Worm (Caenorhabditis elegans) whole organism, young adult: Measurements from ENCODE around the gene mrpl-53.

Experiments used
- C06A6.2 ChIP-seq: fragments of 200-800 bp; sonication (Bioruptor generic); conservative IDR thresholded peaks from 2 replicates; pipeline ENCODE4 v1.3.6; 2022; ENCODE audit warnings: missing genetic modification characterization, missing compliant biosample characterization
- F10E7.11 ChIP-seq: sonication (generic microtip); optimal IDR thresholded peaks from 2 replicates; lab custom pipeline; 2017; ENCODE audit warnings: mild to moderate bottlenecking, missing genetic modification characterization, moderate library complexity, missing compliant biosample characterization
- F37B4.10 ChIP-seq: fragments of 200-800 bp; sonication (Bioruptor generic); IDR thresholded peaks from 2 replicates; pipeline ENCODE4 v1.3.6; 2022; ENCODE audit warnings: missing genetic modification characterization, missing compliant biosample characterization
- F39B2.1 ChIP-seq: fragments of 200-800 bp; sonication (Bioruptor generic); IDR thresholded peaks from 2 replicates; pipeline ENCODE4 v1.3.6; 2022; ENCODE audit warnings: missing genetic modification reagents, missing genetic modification characterization, missing compliant biosample characterization
- F55B11.4 ChIP-seq: sonication (generic microtip); optimal IDR thresholded peaks from 2 replicates; lab custom pipeline; 2016; ENCODE audit warnings: missing compliant biosample characterization, missing genetic modification characterization, borderline replicate concordance; ENCODE audit not compliant: insufficient read depth
- K12H6.12 ChIP-seq: fragments of 200-800 bp; sonication (Bioruptor generic); optimal IDR thresholded peaks from 2 replicates; lab custom pipeline; 2018; ENCODE audit warnings: mild to moderate bottlenecking, missing genetic modification characterization, missing compliant biosample characterization
- Y56A3A.18 ChIP-seq: fragments of 200-800 bp; sonication (Bioruptor generic); IDR thresholded peaks from 2 replicates; pipeline ENCODE4 v1.3.6; 2022; ENCODE audit warnings: missing genetic modification reagents, missing genetic modification characterization, missing compliant biosample characterization
- Y95B8A.8 ChIP-seq: fragments of 200-800 bp; sonication (Bioruptor generic); IDR thresholded peaks from 2 replicates; pipeline ENCODE4 v1.3.6; 2022; ENCODE audit warnings: missing genetic modification reagents, missing genetic modification characterization, missing compliant biosample characterization
- ZK185.1 ChIP-seq: sonication (generic microtip); optimal IDR thresholded peaks from 2 replicates; lab custom pipeline; 2016; ENCODE audit warnings: mild to moderate bottlenecking, missing genetic modification characterization, missing compliant biosample characterization; ENCODE audit not compliant: poor library complexity, severe bottlenecking
- akir-1 ChIP-seq: fragments of 200-800 bp; sonication (Bioruptor generic); optimal IDR thresholded peaks from 2 replicates; lab custom pipeline; 2018; ENCODE audit warnings: mild to moderate bottlenecking, missing genetic modification characterization, moderate library complexity, missing compliant biosample characterization
- ama-1 ChIP-seq, 3 experiments: fragments of 150-350 bp in 1 of 3; sonication (generic microtip) in 2 of 3; optimal IDR thresholded peaks; 2 replicates each; lab custom pipeline; 2014 to 2018; ENCODE audit warnings: missing biosample characterization in 2 of 3, missing genetic modification characterization in 2 of 3, missing genetic modification reagents in 2 of 3
- atf-7 ChIP-seq: sonication (generic microtip); optimal IDR thresholded peaks from 2 replicates; lab custom pipeline; 2017; ENCODE audit warnings: mild to moderate bottlenecking, missing genetic modification characterization, missing compliant biosample characterization
- attf-5 ChIP-seq: fragments of 200-800 bp; sonication (Bioruptor generic); optimal IDR thresholded peaks from 2 replicates; lab custom pipeline; 2018; ENCODE audit warnings: mild to moderate bottlenecking, missing genetic modification characterization, missing compliant biosample characterization
- ceh-100 ChIP-seq: fragments of 200-800 bp; sonication (Bioruptor generic); IDR thresholded peaks from 2 replicates; pipeline ENCODE4 v1.3.6; 2022; ENCODE audit warnings: missing genetic modification reagents, missing genetic modification characterization, missing compliant biosample characterization
- ceh-27 ChIP-seq: fragments of 200-800 bp; sonication (Bioruptor generic); optimal IDR thresholded peaks from 2 replicates; lab custom pipeline; 2018; ENCODE audit warnings: mild to moderate bottlenecking, missing genetic modification characterization, moderate library complexity, missing compliant biosample characterization
- egl-18 ChIP-seq: fragments of 200-800 bp; sonication (Bioruptor generic); IDR thresholded peaks from 2 replicates; pipeline ENCODE4 v1.3.6; 2022; ENCODE audit warnings: missing genetic modification reagents, missing genetic modification characterization, missing compliant biosample characterization
- egl-44 ChIP-seq: fragments of 200-800 bp; sonication (Bioruptor generic); IDR thresholded peaks from 2 replicates; pipeline ENCODE4 v1.3.6; 2022; ENCODE audit warnings: missing genetic modification reagents, missing genetic modification characterization, missing compliant biosample characterization
- ets-4 ChIP-seq: fragments of 200-800 bp; sonication (Bioruptor generic); optimal IDR thresholded peaks from 2 replicates; lab custom pipeline; 2018; ENCODE audit warnings: mild to moderate bottlenecking, missing genetic modification characterization, missing compliant biosample characterization
- hsf-1 ChIP-seq: fragments of 200-800 bp; sonication (Bioruptor generic); IDR thresholded peaks from 2 replicates; pipeline ENCODE4 v1.3.6; 2022; ENCODE audit warnings: missing genetic modification reagents, missing genetic modification characterization, missing compliant biosample characterization
- let-607 ChIP-seq, 2 experiments: fragments of 200-800 bp in 1 of 2; sonication (Bioruptor generic) in 1 of 2; sonication (generic microtip) in 1 of 2; optimal IDR thresholded peaks; 2 replicates each; lab custom pipeline; 2016 to 2018; ENCODE audit warnings: mild to moderate bottlenecking in 2 of 2, missing compliant biosample characterization in 2 of 2, missing genetic modification characterization in 2 of 2, moderate library complexity in 2 of 2, missing genotype in 1 of 2
- lin-35 ChIP-seq, 3 experiments: fragments of 150-350 bp in 2 of 3; sonication (generic microtip) in 1 of 3; optimal IDR thresholded peaks; 2 replicates each; lab custom pipeline; 2014 to 2018; ENCODE audit warnings: missing biosample characterization in 3 of 3, missing genetic modification characterization in 3 of 3, missing genetic modification reagents in 3 of 3
- lin-54 ChIP-seq: fragments of 200-800 bp; sonication (Bioruptor generic); optimal IDR thresholded peaks from 2 replicates; lab custom pipeline; 2018; ENCODE audit warnings: mild to moderate bottlenecking, missing genetic modification characterization, missing compliant biosample characterization
- mcd-1 ChIP-seq: fragments of 200-800 bp; sonication (Bioruptor generic); IDR thresholded peaks from 2 replicates; pipeline ENCODE4 v1.3.6; 2022; ENCODE audit warnings: missing genetic modification reagents, missing genetic modification characterization, missing compliant biosample characterization
- nfyb-1 ChIP-seq: fragments of 200-800 bp; sonication (Bioruptor generic); IDR thresholded peaks from 2 replicates; pipeline ENCODE4 v1.3.6; 2022; ENCODE audit warnings: missing genetic modification reagents, missing genetic modification characterization, missing compliant biosample characterization
- nhr-120 ChIP-seq: fragments of 200-800 bp; sonication (Bioruptor generic); IDR thresholded peaks from 2 replicates; pipeline ENCODE4 v1.3.6; 2022; ENCODE audit warnings: missing genetic modification characterization, missing compliant biosample characterization
- nhr-27 ChIP-seq: fragments of 200-800 bp; sonication (Bioruptor generic); optimal IDR thresholded peaks from 2 replicates; lab custom pipeline; 2018; ENCODE audit warnings: mild to moderate bottlenecking, missing genetic modification characterization, moderate library complexity, missing compliant biosample characterization
- nhr-80 ChIP-seq: sonication (generic microtip); optimal IDR thresholded peaks from 2 replicates; lab custom pipeline; 2016; ENCODE audit warnings: missing genetic modification characterization, missing compliant biosample characterization
- pbrm-1 ChIP-seq: fragments of 200-800 bp; sonication (Bioruptor generic); IDR thresholded peaks from 2 replicates; pipeline ENCODE4 v1.3.6; 2022; ENCODE audit warnings: missing genetic modification reagents, missing genetic modification characterization, missing compliant biosample characterization
- pha-4 ChIP-seq: fragments of 150-350 bp; sonication (generic microtip); optimal IDR thresholded peaks from 2 replicates; lab custom pipeline; 2014; ENCODE audit warnings: missing biosample characterization, missing genetic modification reagents, missing genetic modification characterization
- rcor-1 ChIP-seq: fragments of 200-800 bp; sonication (Bioruptor generic); IDR thresholded peaks from 2 replicates; pipeline ENCODE4 v1.3.6; 2022; ENCODE audit warnings: missing genetic modification reagents, missing genetic modification characterization, missing compliant biosample characterization
- snpc-1.1 ChIP-seq: sonication (generic microtip); optimal IDR thresholded peaks from 2 replicates; lab custom pipeline; 2017; ENCODE audit warnings: missing genetic modification characterization, mild to moderate bottlenecking, missing compliant biosample characterization, antibody characterized with exemption, moderate library complexity, missing genotype, missing genetic modification reagents; ENCODE audit not compliant: insufficient read depth
- snpc-1.3 ChIP-seq: sonication (generic microtip); optimal IDR thresholded peaks from 2 replicates; lab custom pipeline; 2017; ENCODE audit warnings: missing genetic modification characterization, mild to moderate bottlenecking, missing compliant biosample characterization, antibody characterized with exemption, moderate library complexity, missing genotype, missing genetic modification reagents; ENCODE audit not compliant: insufficient read depth
- snpc-3.4 ChIP-seq: sonication (generic microtip); optimal IDR thresholded peaks from 2 replicates; lab custom pipeline; 2017; ENCODE audit warnings: missing genetic modification characterization, mild to moderate bottlenecking, missing compliant biosample characterization, antibody characterized with exemption, moderate library complexity, missing genotype, missing genetic modification reagents
- snpc-4 ChIP-seq, 5 experiments: fragments of 150-350 bp in 1 of 5; sonication (generic microtip) in 4 of 5; optimal IDR thresholded peaks; 2 replicates each; lab custom pipeline; 2014 to 2018; ENCODE audit warnings: missing genetic modification characterization in 5 of 5, missing biosample characterization in 3 of 5, antibody characterized with exemption in 2 of 5, mild to moderate bottlenecking in 2 of 5, missing compliant biosample characterization in 2 of 5, missing genotype in 2 of 5, moderate library complexity in 2 of 5, missing genetic modification reagents in 1 of 5
- sptf-2 ChIP-seq: fragments of 200-800 bp; sonication (Bioruptor generic); optimal IDR thresholded peaks from 2 replicates; lab custom pipeline; 2018; ENCODE audit warnings: mild to moderate bottlenecking, missing genetic modification characterization, missing compliant biosample characterization
- tbp1 ChIP-seq: fragments of 200-800 bp; sonication (Bioruptor generic); optimal IDR thresholded peaks from 2 replicates; lab custom pipeline; 2018; ENCODE audit warnings: mild to moderate bottlenecking, missing genetic modification characterization, missing compliant biosample characterization
- tbx-9 ChIP-seq: sonication (generic microtip); optimal IDR thresholded peaks from 2 replicates; lab custom pipeline; 2016; ENCODE audit warnings: borderline replicate concordance, missing genetic modification characterization, inconsistent platforms, missing compliant biosample characterization
- unc-130 ChIP-seq: sonication (generic microtip); optimal IDR thresholded peaks from 2 replicates; lab custom pipeline; 2016; ENCODE audit warnings: missing genetic modification reagents, missing genetic modification characterization, missing compliant biosample characterization
- zfh-2 ChIP-seq: fragments of 200-800 bp; sonication (Bioruptor generic); conservative IDR thresholded peaks from 2 replicates; pipeline ENCODE4 v1.3.6; 2022; ENCODE audit warnings: missing genetic modification reagents, missing genetic modification characterization, missing compliant biosample characterization
- ztf-18 ChIP-seq: sonication (generic microtip); optimal IDR thresholded peaks from 2 replicates; lab custom pipeline; 2016; ENCODE audit warnings: missing genotype, mild to moderate bottlenecking, missing genetic modification characterization, missing compliant biosample characterization
- ztf-22 ChIP-seq: fragments of 200-800 bp; sonication (Bioruptor generic); optimal IDR thresholded peaks from 2 replicates; lab custom pipeline; 2018; ENCODE audit warnings: mild to moderate bottlenecking, missing genetic modification characterization, moderate library complexity, missing compliant biosample characterization
- ztf-26 ChIP-seq: sonication (generic microtip); optimal IDR thresholded peaks from 2 replicates; lab custom pipeline; 2017; ENCODE audit warnings: missing genetic modification characterization, missing compliant biosample characterization
- ztf-28 ChIP-seq: fragments of 200-800 bp; sonication (Bioruptor generic); IDR thresholded peaks from 2 replicates; pipeline ENCODE4 v1.3.6; 2022; ENCODE audit warnings: missing genetic modification reagents, missing genetic modification characterization, missing compliant biosample characterization

mrpl-53 gene

DNA sequence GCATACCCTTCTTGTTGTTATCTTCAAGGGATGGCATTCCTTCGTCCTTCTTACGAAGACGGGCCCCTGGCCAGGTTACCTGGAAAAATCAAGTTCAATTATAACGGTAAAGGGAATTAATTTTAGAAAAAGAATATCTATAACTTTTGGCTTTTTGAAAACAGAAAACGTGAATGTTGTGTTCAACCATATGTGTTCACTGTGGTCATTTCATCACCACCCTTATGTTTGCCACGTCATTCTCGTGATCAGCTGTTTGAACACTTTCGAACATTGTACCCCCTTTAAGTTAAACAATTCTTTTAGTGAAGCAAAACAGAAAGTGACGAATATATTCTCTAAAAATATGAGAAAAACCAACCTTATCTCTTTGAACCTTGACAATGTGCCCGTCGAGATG, 21.3 kb downstream of the mrpl-53 start (continued):
- no peak for TF ChIP-seq attf-5 (GFP tag; lab: Kevin White, UChicago)
- TF ChIP-seq Y95B8A.8 (GFP tag; lab: Robert Waterston, UW): 0 out of 2 replicates have a peak, but pooled peaks have one; percentile 5
- peak; percentile 37 for TF ChIP-seq ZK185.1 (tag; lab: Kevin White, UChicago)
- no peak for TF ChIP-seq hsf-1 (GFP tag; lab: Robert Waterston, UW)

- TF ChIP-seq F37B4.10 (GFP tag; lab: Robert Waterston, UW) (no peak), snpc-3.4 (tag; lab: Kevin White, UChicago) (no peak), nfyb-1 (GFP tag; lab: Robert Waterston, UW) (no peak), unc-130 (GFP tag; lab: Kevin White, UChicago) (no peak), ceh-27 (GFP tag; lab: Kevin White, UChicago) (no peak), C06A6.2 (0 out of 2 replicates have a peak, but pooled peaks have one; percentile 11), akir-1 (GFP tag; lab: Kevin White, UChicago) (no peak), K12H6.12 (tag; lab: Kevin White, UChicago) (peak; percentile 25), snpc-1.1 (no peak), pbrm-1 (GFP tag; lab: Robert Waterston, UW) (no peak), nhr-27 (no peak), Y95B8A.8 (GFP tag; lab: Robert Waterston, UW) (no peak), F39B2.1 (GFP tag; lab: Robert Waterston, UW) (no peak), ztf-26 (tag; lab: Kevin White, UChicago) (peak; percentile 27), lin-35 (GFP tag; optimal IDR thresholded peaks at IDR 0.05; lab: Kevin White, UChicago) (no peak), mcd-1 (GFP tag; lab: Robert Waterston, UW) (peak; percentile 35; the same call in 1 of the 2 replicates), egl-18 (GFP tag; lab: Robert Waterston, UW) (no peak), ZK185.1 (tag; lab: Kevin White, UChicago) (no peak), ets-4 (GFP tag; lab: Kevin White, UChicago) (peak; percentile 94), let-607 (tag; optimal IDR thresholded peaks at IDR 0.05; lab: Kevin White, UChicago) (peak; percentile 80 to 94), ztf-22 (GFP tag; lab: Kevin White, UChicago) (peak; percentile 76), sptf-2 (GFP tag; lab: Kevin White, UChicago) (no peak), F10E7.11 (tag; lab: Kevin White, UChicago) (no peak), Y56A3A.18 (0 out of 2 replicates have a peak, but pooled peaks have one; percentile 36), nhr-120 (GFP tag; lab: Robert Waterston, UW) (no peak), ztf-18 (tag; lab: Kevin White, UChicago) (no peak), tbp1 (GFP tag; lab: Kevin White, UChicago) (no peak), ama-1 (optimal IDR thresholded peaks at IDR 0.05; lab: Kevin White, UChicago) (peak; percentile 39), ama-1 (GFP tag; optimal IDR thresholded peaks at IDR 0.05; lab: Kevin White, UChicago) (no peak), egl-44 (GFP tag; lab: Robert Waterston, UW) (peak; percentile 56; the same call in 1 of the 2 replicates), snpc-1.3 (tag; lab: Kevin White, UChicago) (no peak), F55B11.4 (tag; lab: Kevin White, UChicago) (no peak), atf-7 (tag; lab: Kevin White, UChicago) (peak; percentile 47), snpc-4 (GFP tag; optimal IDR thresholded peaks at IDR 0.05; lab: Kevin White, UChicago) (no peak), snpc-4 (tag; optimal IDR thresholded peaks at IDR 0.05; lab: Kevin White, UChicago) (peak in 3 of 4 experiments; percentile 3 to 32 (median 6)), ztf-28 (GFP tag; lab: Robert Waterston, UW) (no peak), nhr-80 (tag; lab: Kevin White, UChicago) (peak; percentile 92), ceh-100 (no peak), lin-54 (GFP tag; lab: Kevin White, UChicago) (peak; percentile 25), pha-4 (no peak), tbx-9 (no peak), zfh-2 (GFP tag; lab: Robert Waterston, UW) (0 out of 2 replicates have a peak, but pooled peaks have one; percentile 25), rcor-1 (no peak)
Observed at ce11 chrII:9619402-9619862, 22.0 kb downstream of the mrpl-53 start.
